Worm (Caenorhabditis elegans): Measurements from ENCODE around the gene F44G4.5.

F44G4.5 gene

DNA sequence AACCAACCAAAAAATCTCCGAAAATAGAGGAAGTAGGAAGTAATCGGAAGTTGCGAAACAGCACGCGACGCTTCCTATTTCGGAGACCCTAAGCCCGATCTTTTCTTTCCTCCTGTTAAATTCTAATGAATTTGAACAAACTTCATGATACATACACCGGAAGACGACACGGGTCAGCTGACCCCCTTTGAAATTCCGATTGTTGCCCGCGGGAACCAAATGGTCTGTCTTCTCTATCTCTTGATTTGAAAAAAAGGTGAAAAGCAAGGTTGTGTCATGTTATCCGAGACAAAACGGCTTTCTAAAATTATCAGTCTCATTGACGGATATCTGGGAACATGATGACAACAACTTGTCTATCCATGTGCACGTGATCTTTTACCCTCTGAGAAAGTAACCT lies 41.1 kb downstream of the F44G4.5 start (continued):
- TF ChIP-seq pqm-1 (tag; optimal IDR thresholded peaks at IDR 0.05), result no peak
- no peak for TF ChIP-seq ceh-28 (tag; optimal IDR thresholded peaks at IDR 0.05)
- TF ChIP-seq hmg-1.1 (GFP tag; IDR thresholded peaks at IDR 0.05), result no peak
- no peak for TF ChIP-seq T20F7.1 (GFP tag; optimal IDR thresholded peaks at IDR 0.05)
- TF ChIP-seq lsy-2 (tag; optimal IDR thresholded peaks at IDR 0.05), result peak in 1 of 2 experiments; percentile 13
- peak; percentile 22 for TF ChIP-seq hlh-11 (tag; optimal IDR thresholded peaks at IDR 0.05)
- TF ChIP-seq dmd-8 (GFP tag; IDR thresholded peaks at IDR 0.05), result no peak
- TF ChIP-seq unc-62 (GFP tag; optimal IDR thresholded peaks at IDR 0.05 in 1 of 2), result peak in 1 of 2 experiments; percentile 93
- no peak for TF ChIP-seq unc-62 (tag; optimal IDR thresholded peaks at IDR 0.05)
- TF ChIP-seq ctbp-1 (GFP tag; IDR thresholded peaks at IDR 0.05), result no peak
- TF ChIP-seq egl-43 (GFP tag; IDR thresholded peaks at IDR 0.05), result no peak
- TF ChIP-seq ceh-82 (tag; optimal IDR thresholded peaks at IDR 0.05), result no peak
- no peak for TF ChIP-seq lin-13 (GFP tag; optimal IDR thresholded peaks at IDR 0.05)
- TF ChIP-seq Y105C5A.15 (GFP tag; IDR thresholded peaks at IDR 0.05), result no peak
- TF ChIP-seq spr-3 (GFP tag; optimal IDR thresholded peaks at IDR 0.05), result no peak
- peak; percentile 79 for TF ChIP-seq aha-1 (tag)
- TF ChIP-seq unc-130 (GFP tag; optimal IDR thresholded peaks at IDR 0.05), result no peak
- TF ChIP-seq spr-1 (tag; optimal IDR thresholded peaks at IDR 0.05), result no peak
- TF ChIP-seq hlh-30 (tag; optimal IDR thresholded peaks at IDR 0.05; ENCODE audit: insufficient read depth), result peak; percentile 37
- TF ChIP-seq daf-12 (tag; optimal IDR thresholded peaks at IDR 0.05), result no peak
- no peak for TF ChIP-seq dmd-9 (GFP tag; IDR thresholded peaks at IDR 0.05)
- TF ChIP-seq nhr-11 (tag; optimal IDR thresholded peaks at IDR 0.05), result peak; percentile 46
- TF ChIP-seq ZK546.5 (tag; optimal IDR thresholded peaks at IDR 0.05), result no peak
- no peak for TF ChIP-seq nhr-102 (tag; optimal IDR thresholded peaks at IDR 0.05)
- TF ChIP-seq madf-9 (GFP tag; conservative IDR thresholded peaks at IDR 0.05), result no peak
- no peak for TF ChIP-seq lin-1 (GFP tag; IDR thresholded peaks at IDR 0.05)
- TF ChIP-seq daf-19 (GFP tag; conservative IDR thresholded peaks at IDR 0.05), result no peak

DNA sequence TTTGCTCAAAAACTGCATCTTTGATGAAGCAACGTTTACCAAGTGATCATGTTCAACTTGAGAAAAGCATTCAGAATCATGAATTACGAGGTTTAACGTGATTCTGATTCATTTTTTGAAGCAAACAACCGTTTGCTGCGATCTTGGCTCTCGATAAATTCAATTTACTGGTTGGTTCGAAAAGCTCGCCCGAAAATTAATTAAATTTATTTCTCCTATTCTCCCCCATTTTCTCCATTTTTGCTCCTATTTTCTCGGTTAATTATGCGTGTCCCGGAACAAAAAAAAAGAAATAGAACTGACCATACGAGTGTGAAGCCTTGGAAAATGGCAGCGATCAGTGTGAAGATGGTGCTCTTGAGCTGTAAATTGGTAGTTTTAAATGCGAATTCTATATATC lies 43.3 kb downstream of the F44G4.5 start:
- TF ChIP-seq Y5F2A.4 (GFP tag; optimal IDR thresholded peaks at IDR 0.05) (no peak), lin-29 (GFP tag; IDR thresholded peaks at IDR 0.05) (no peak), lim-7 (GFP tag; IDR thresholded peaks at IDR 0.05) (no peak), nhr-25 (tag; optimal IDR thresholded peaks at IDR 0.05; ENCODE audit: borderline replicate concordance, insufficient read depth) (no peak), hlh-30 (tag; optimal IDR thresholded peaks at IDR 0.05; ENCODE audit: insufficient read depth) (no peak), sdz-12 (GFP tag; optimal IDR thresholded peaks at IDR 0.05) (no peak), pha-4 (GFP tag; IDR thresholded peaks at IDR 0.05) (no peak), pha-4 (tag; optimal IDR thresholded peaks at IDR 0.05) (no peak), unc-130 (GFP tag; optimal IDR thresholded peaks at IDR 0.05) (no peak), zfp-2 (tag; optimal IDR thresholded peaks at IDR 0.05) (no peak), mes-2 (tag; optimal IDR thresholded peaks at IDR 0.05; ENCODE audit: poor library complexity, severe bottlenecking) (no peak), ztf-7 (tag; optimal IDR thresholded peaks at IDR 0.05) (no peak), lin-39 (tag; optimal IDR thresholded peaks at IDR 0.05) (no peak), ztf-11 (tag; optimal IDR thresholded peaks at IDR 0.05) (no peak), dmd-8 (GFP tag; IDR thresholded peaks at IDR 0.05) (no peak), unc-62 (GFP tag; optimal IDR thresholded peaks at IDR 0.05 in 1 of 2) (no peak), unc-62 (tag; optimal IDR thresholded peaks at IDR 0.05) (no peak), T26A8.4 (GFP tag; IDR thresholded peaks at IDR 0.05) (no peak), madf-5 (GFP tag; IDR thresholded peaks at IDR 0.05) (no peak), php-3 (GFP tag; IDR thresholded peaks at IDR 0.05) (no peak), ceh-20 (GFP tag; IDR thresholded peaks at IDR 0.05) (no peak), saeg-2 (GFP tag; IDR thresholded peaks at IDR 0.05) (no peak)

Data from whole organism, L4 larva.